Worm (Caenorhabditis elegans) whole organism, L1 larva: ENCODE measurements around the gene T09A12.8.

ENCODE experiments used
- C04F5.9 ChIP-seq: sonication (generic microtip); optimal IDR thresholded peaks from 2 replicates; lab custom pipeline; 2016; ENCODE audit warnings: missing genetic modification characterization, missing compliant biosample characterization
- C16A3.4 ChIP-seq: fragments of 150-350 bp; optimal IDR thresholded peaks from 2 replicates; lab custom pipeline; 2014; ENCODE audit warnings: missing biosample characterization, missing genetic modification characterization
- Y116A8C.19 ChIP-seq: sonication (generic microtip); optimal IDR thresholded peaks from 2 replicates; lab custom pipeline; 2016; ENCODE audit warnings: missing compliant biosample characterization, missing genetic modification characterization, borderline replicate concordance
- aha-1 ChIP-seq: fragments of 150-350 bp; optimal IDR thresholded peaks from 2 replicates; lab custom pipeline; 2014; ENCODE audit warnings: missing biosample characterization, missing genetic modification characterization
- alr-1 ChIP-seq: fragments of 200-800 bp; sonication (Bioruptor generic); optimal IDR thresholded peaks from 2 replicates; lab custom pipeline; 2018; ENCODE audit warnings: borderline replicate concordance, mild to moderate bottlenecking, missing genetic modification characterization, missing compliant biosample characterization
- aly-2 ChIP-seq: fragments of 150-350 bp; optimal IDR thresholded peaks from 2 replicates; lab custom pipeline; 2014; ENCODE audit warnings: missing biosample characterization, missing genetic modification characterization
- ceh-63 ChIP-seq: fragments of 200-800 bp; sonication (Bioruptor generic); optimal IDR thresholded peaks from 2 replicates; lab custom pipeline; 2018; ENCODE audit warnings: mild to moderate bottlenecking, missing genetic modification characterization, missing compliant biosample characterization
- ceh-8 ChIP-seq: fragments of 200-800 bp; sonication (Bioruptor generic); optimal IDR thresholded peaks from 2 replicates; lab custom pipeline; 2018; ENCODE audit warnings: mild to moderate bottlenecking, missing genetic modification characterization, moderate library complexity, missing compliant biosample characterization
- ceh-90 ChIP-seq: sonication (generic microtip); optimal IDR thresholded peaks from 2 replicates; lab custom pipeline; 2016; ENCODE audit warnings: missing genetic modification characterization, missing compliant biosample characterization
- dpl-1 ChIP-seq, 3 experiments: fragments of 150-350 bp in 2 of 3; sonication (generic microtip) in 1 of 3; optimal IDR thresholded peaks; 2 replicates each; lab custom pipeline; 2014 to 2017; ENCODE audit warnings: missing biosample characterization in 3 of 3, missing genetic modification characterization in 3 of 3, missing genetic modification reagents in 3 of 3
- dsc-1 ChIP-seq: sonication (generic microtip); optimal IDR thresholded peaks from 2 replicates; lab custom pipeline; 2016; ENCODE audit warnings: mild to moderate bottlenecking, missing genetic modification characterization, missing compliant biosample characterization
- efl-1 ChIP-seq, 4 experiments: fragments of 150-350 bp; optimal IDR thresholded peaks in 3 of 4; peaks in 1 of 4; 1 replicate in 1 of 4; 2 replicates in 3 of 4; lab custom pipeline; 2014; ENCODE audit warnings: missing biosample characterization in 2 of 4, missing genetic modification characterization in 2 of 4, missing genetic modification reagents in 2 of 4
- egl-13 ChIP-seq: sonication (generic microtip); optimal IDR thresholded peaks from 2 replicates; lab custom pipeline; 2016; ENCODE audit warnings: missing genotype, missing genetic modification reagents, missing genetic modification characterization, missing compliant biosample characterization
- egl-27 ChIP-seq, 2 experiments: fragments of 150-350 bp in 1 of 2; sonication (generic microtip); optimal IDR thresholded peaks; 3 replicates each; lab custom pipeline; 2017 to 2018; ENCODE audit warnings: missing biosample characterization in 2 of 2, missing genetic modification characterization in 2 of 2, missing genetic modification reagents in 2 of 2
- elt-2 ChIP-seq: sonication (generic microtip); optimal IDR thresholded peaks from 2 replicates; lab custom pipeline; 2016; ENCODE audit warnings: missing genetic modification characterization, mild to moderate bottlenecking, inconsistent platforms, missing compliant biosample characterization, missing genetic modification reagents
- elt-3 ChIP-seq, 6 experiments: fragments of 150-350 bp in 1 of 6; sonication (generic microtip); optimal IDR thresholded peaks; 2 replicates each; lab custom pipeline; 2017 to 2018; ENCODE audit warnings: missing biosample characterization in 6 of 6, missing genetic modification characterization in 6 of 6, inconsistent platforms in 1 of 6
- fkh-10 ChIP-seq: sonication (generic microtip); optimal IDR thresholded peaks from 2 replicates; lab custom pipeline; 2017; ENCODE audit warnings: missing biosample characterization, missing genetic modification reagents, missing genetic modification characterization
- fkh-4 ChIP-seq: sonication (generic microtip); optimal IDR thresholded peaks from 2 replicates; lab custom pipeline; 2016; ENCODE audit warnings: missing compliant biosample characterization, missing genetic modification characterization, borderline replicate concordance
- fos-1 ChIP-seq: fragments of 150-350 bp; optimal IDR thresholded peaks from 2 replicates; lab custom pipeline; 2014; ENCODE audit warnings: missing biosample characterization, missing genetic modification characterization
- hlh-17 ChIP-seq: fragments of 200-800 bp; sonication (Bioruptor generic); optimal IDR thresholded peaks from 2 replicates; lab custom pipeline; 2018; ENCODE audit warnings: missing genetic modification characterization, mild to moderate bottlenecking, missing compliant biosample characterization, moderate library complexity, borderline replicate concordance
- hpl-2 ChIP-seq: fragments of 150-350 bp; optimal IDR thresholded peaks from 2 replicates; lab custom pipeline; 2014; ENCODE audit warnings: missing biosample characterization, missing genetic modification reagents, missing genetic modification characterization
- irx-1 ChIP-seq: sonication (generic microtip); optimal IDR thresholded peaks from 2 replicates; lab custom pipeline; 2016; ENCODE audit warnings: missing genetic modification characterization, missing compliant biosample characterization
- jun-1 ChIP-seq: fragments of 150-350 bp; optimal IDR thresholded peaks from 2 replicates; lab custom pipeline; 2014; ENCODE audit warnings: missing biosample characterization, missing genetic modification reagents, missing genetic modification characterization
- lin-13 ChIP-seq: fragments of 150-350 bp; optimal IDR thresholded peaks from 2 replicates; lab custom pipeline; 2014; ENCODE audit warnings: missing biosample characterization, missing genetic modification reagents, missing genetic modification characterization
- lin-14 ChIP-seq: fragments of 200-800 bp; sonication (Bioruptor generic); optimal IDR thresholded peaks from 2 replicates; lab custom pipeline; 2018; ENCODE audit warnings: mild to moderate bottlenecking, missing genetic modification characterization, moderate library complexity, missing compliant biosample characterization
- lin-15B ChIP-seq: fragments of 150-350 bp; sonication (generic microtip); optimal IDR thresholded peaks from 3 replicates; lab custom pipeline; 2014; ENCODE audit warnings: missing biosample characterization, missing genetic modification characterization
- lin-35 ChIP-seq, 2 experiments: fragments of 150-350 bp; optimal IDR thresholded peaks; 2 replicates each; lab custom pipeline; 2014; ENCODE audit warnings: missing biosample characterization in 2 of 2, missing genetic modification characterization in 2 of 2, missing genetic modification reagents in 2 of 2
- lin-39 ChIP-seq: fragments of 150-350 bp; optimal IDR thresholded peaks from 2 replicates; lab custom pipeline; 2014; ENCODE audit warnings: missing biosample characterization, missing genetic modification reagents, missing genetic modification characterization
- lsy-2 ChIP-seq, 2 experiments: fragments of 150-350 bp; optimal IDR thresholded peaks; 2 replicates each; lab custom pipeline; 2014; ENCODE audit warnings: missing biosample characterization in 2 of 2, missing genetic modification characterization in 2 of 2
- mab-9 ChIP-seq: fragments of 200-800 bp; sonication (Bioruptor generic); IDR thresholded peaks from 2 replicates; pipeline ENCODE4 v1.3.6; 2022; ENCODE audit warnings: missing genetic modification reagents, missing genetic modification characterization, missing compliant biosample characterization
- mdl-1 ChIP-seq, 2 experiments: fragments of 150-350 bp; optimal IDR thresholded peaks; 2 replicates each; lab custom pipeline; 2014 to 2017; ENCODE audit warnings: missing biosample characterization in 2 of 2, missing genetic modification characterization in 2 of 2, inconsistent platforms in 1 of 2
- nhr-11 ChIP-seq: fragments of 150-350 bp; optimal IDR thresholded peaks from 2 replicates; lab custom pipeline; 2014; ENCODE audit warnings: missing biosample characterization, missing genetic modification characterization
- nhr-19 ChIP-seq: fragments of 200-800 bp; sonication (Bioruptor generic); conservative IDR thresholded peaks from 2 replicates; pipeline ENCODE4 v1.3.6; 2022; ENCODE audit warnings: missing genetic modification characterization, missing compliant biosample characterization
- nhr-237 ChIP-seq: fragments of 150-350 bp; optimal IDR thresholded peaks from 2 replicates; lab custom pipeline; 2014; ENCODE audit warnings: missing biosample characterization, missing genetic modification characterization
- nhr-28 ChIP-seq: fragments of 150-350 bp; optimal IDR thresholded peaks from 2 replicates; lab custom pipeline; 2014; ENCODE audit warnings: missing biosample characterization, missing genetic modification characterization
- nhr-71 ChIP-seq: sonication (generic microtip); optimal IDR thresholded peaks from 2 replicates; lab custom pipeline; 2016; ENCODE audit warnings: mild to moderate bottlenecking, missing genetic modification characterization, moderate library complexity, missing compliant biosample characterization
- nhr-76 ChIP-seq: sonication (generic microtip); optimal IDR thresholded peaks from 2 replicates; lab custom pipeline; 2017; ENCODE audit warnings: missing biosample characterization, missing genetic modification characterization
- nhr-77 ChIP-seq: fragments of 150-350 bp; optimal IDR thresholded peaks from 2 replicates; lab custom pipeline; 2014; ENCODE audit warnings: missing biosample characterization, missing genetic modification characterization
- nhr-84 ChIP-seq: sonication (generic microtip); optimal IDR thresholded peaks from 2 replicates; lab custom pipeline; 2017; ENCODE audit warnings: missing biosample characterization, missing genetic modification characterization
- pag-3 ChIP-seq: sonication (generic microtip); optimal IDR thresholded peaks from 2 replicates; lab custom pipeline; 2017; ENCODE audit warnings: missing genetic modification characterization, mild to moderate bottlenecking, missing compliant biosample characterization, antibody characterized with exemption, borderline replicate concordance; ENCODE audit not compliant: insufficient read depth
- pqm-1 ChIP-seq: sonication (generic microtip); optimal IDR thresholded peaks from 3 replicates; lab custom pipeline; 2017; ENCODE audit warnings: missing biosample characterization, missing genetic modification characterization
- skn-1 ChIP-seq: fragments of 150-350 bp; optimal IDR thresholded peaks from 2 replicates; lab custom pipeline; 2014; ENCODE audit warnings: missing biosample characterization, missing genetic modification characterization
- sox-4 ChIP-seq: sonication (generic microtip); optimal IDR thresholded peaks from 2 replicates; lab custom pipeline; 2016; ENCODE audit warnings: missing genetic modification characterization, missing compliant biosample characterization
- sptf-1 ChIP-seq: fragments of 150-350 bp; optimal IDR thresholded peaks from 2 replicates; lab custom pipeline; 2014; ENCODE audit warnings: missing biosample characterization, missing genetic modification characterization
- swsn-7 ChIP-seq: sonication (generic microtip); optimal IDR thresholded peaks from 2 replicates; lab custom pipeline; 2016; ENCODE audit warnings: missing genetic modification characterization, missing compliant biosample characterization
- tlp-1 ChIP-seq: fragments of 150-350 bp; optimal IDR thresholded peaks from 2 replicates; lab custom pipeline; 2014; ENCODE audit warnings: missing biosample characterization, missing genetic modification characterization
- unc-130 ChIP-seq: fragments of 150-350 bp; optimal IDR thresholded peaks from 2 replicates; lab custom pipeline; 2017; ENCODE audit warnings: missing biosample characterization, missing genetic modification characterization, inconsistent platforms
- unc-30 ChIP-seq: sonication (generic microtip); optimal IDR thresholded peaks from 2 replicates; lab custom pipeline; 2017; ENCODE audit warnings: missing biosample characterization, missing genetic modification characterization
- unc-86 ChIP-seq: sonication (generic microtip); optimal IDR thresholded peaks from 2 replicates; lab custom pipeline; 2016; ENCODE audit warnings: missing genetic modification characterization, missing compliant biosample characterization
- unc-98 ChIP-seq: fragments of 200-800 bp; sonication (Bioruptor generic); IDR thresholded peaks from 2 replicates; pipeline ENCODE4 v1.3.6; 2022; ENCODE audit warnings: missing genetic modification characterization, missing compliant biosample characterization
- xbp-1 ChIP-seq: sonication (generic microtip); optimal IDR thresholded peaks from 2 replicates; lab custom pipeline; 2016; ENCODE audit warnings: missing genetic modification characterization, missing compliant biosample characterization
- zag-1 ChIP-seq: fragments of 150-350 bp; optimal IDR thresholded peaks from 2 replicates; lab custom pipeline; 2014; ENCODE audit warnings: missing biosample characterization, missing genetic modification characterization
- zip-4 ChIP-seq: fragments of 200-800 bp; sonication (Bioruptor generic); optimal IDR thresholded peaks from 2 replicates; lab custom pipeline; 2018; ENCODE audit warnings: mild to moderate bottlenecking, missing genetic modification characterization, moderate library complexity, missing compliant biosample characterization

Gene T09A12.8

ce11 chrIV:8229523-8229922, 14.0 kb downstream of the T09A12.8 start:
- no peak for TF ChIP-seq sptf-1
- TF ChIP-seq nhr-11 (tag; lab: Kevin White, UChicago): no peak
- TF ChIP-seq aha-1 (tag; lab: Kevin White, UChicago): no peak
- no peak for TF ChIP-seq lin-15B (tag; lab: Kevin White, UChicago)
- no peak for TF ChIP-seq mab-9 (GFP tag; lab: Robert Waterston, UW)
- TF ChIP-seq nhr-76: no peak
- no peak for TF ChIP-seq aly-2
- TF ChIP-seq irx-1 (tag; lab: Kevin White, UChicago): no peak
- TF ChIP-seq elt-2: peak; percentile 76
- no peak for TF ChIP-seq egl-13 (tag; lab: Kevin White, UChicago)
- TF ChIP-seq lin-14: peak; percentile 82
- no peak for TF ChIP-seq unc-30 (tag; lab: Kevin White, UChicago)
- TF ChIP-seq unc-86 (tag; lab: Kevin White, UChicago): no peak
- TF ChIP-seq hlh-17 (GFP tag; lab: Kevin White, UChicago): no peak
- TF ChIP-seq Y116A8C.19 (tag; lab: Kevin White, UChicago): no peak
- TF ChIP-seq mdl-1 (tag; optimal IDR thresholded peaks at IDR 0.05; lab: Kevin White, UChicago): peak in 1 of 2 experiments; percentile 55
- peak in 1 of 2 experiments; percentile 35 for TF ChIP-seq lsy-2 (tag; optimal IDR thresholded peaks at IDR 0.05; lab: Kevin White, UChicago)
- no peak for TF ChIP-seq zag-1 (tag; lab: Kevin White, UChicago)
- TF ChIP-seq fkh-10: no peak
- no peak for TF ChIP-seq tlp-1 (tag; lab: Kevin White, UChicago)
- peak; percentile 59 for TF ChIP-seq jun-1 (tag; lab: Kevin White, UChicago)
- TF ChIP-seq ceh-90 (tag; lab: Kevin White, UChicago): no peak
- no peak for TF ChIP-seq C16A3.4 (tag; lab: Kevin White, UChicago)
- TF ChIP-seq swsn-7 (tag; lab: Kevin White, UChicago): peak; percentile 51
- TF ChIP-seq skn-1 (tag; lab: Kevin White, UChicago): no peak
- TF ChIP-seq C04F5.9 (tag; lab: Kevin White, UChicago): no peak
- no peak for TF ChIP-seq alr-1
- TF ChIP-seq unc-98: no peak
- TF ChIP-seq elt-3 (tag; optimal IDR thresholded peaks at IDR 0.05; lab: Kevin White, UChicago): peak in 2 of 6 experiments; percentile 20 to 22
- peak; percentile 24 for TF ChIP-seq nhr-19 (GFP tag; lab: Robert Waterston, UW)
- no peak for TF ChIP-seq zip-4 (GFP tag; lab: Kevin White, UChicago)
- TF ChIP-seq lin-13 (GFP tag; lab: Kevin White, UChicago): no peak
- peak; percentile 16 for TF ChIP-seq hpl-2 (GFP tag; lab: Kevin White, UChicago)
- TF ChIP-seq pag-3: no peak
- TF ChIP-seq sox-4 (tag; lab: Kevin White, UChicago): no peak
- TF ChIP-seq lin-35 (GFP tag; optimal IDR thresholded peaks at IDR 0.05; lab: Kevin White, UChicago): peak in 1 of 2 experiments; percentile 56
- no peak for TF ChIP-seq fos-1 (tag; lab: Kevin White, UChicago)
- TF ChIP-seq xbp-1 (tag; lab: Kevin White, UChicago): peak; percentile 20
- no peak for TF ChIP-seq nhr-237
- peak; percentile 58 for TF ChIP-seq nhr-77 (tag; lab: Kevin White, UChicago)
- TF ChIP-seq dpl-1 (GFP tag; optimal IDR thresholded peaks at IDR 0.05; lab: Kevin White, UChicago): no peak
- TF ChIP-seq unc-130 (tag; lab: Kevin White, UChicago): no peak
- TF ChIP-seq ceh-63 (GFP tag; lab: Kevin White, UChicago): no peak
- TF ChIP-seq efl-1 (optimal IDR thresholded peaks at IDR 0.05; lab: Kevin White, UChicago): peak; percentile 14 to 17
- TF ChIP-seq efl-1 (GFP tag; optimal IDR thresholded peaks at IDR 0.05 in 1 of 2; lab: Kevin White, UChicago): no peak
- TF ChIP-seq ceh-8 (GFP tag; lab: Kevin White, UChicago): no peak
- TF ChIP-seq pqm-1 (tag; lab: Kevin White, UChicago): no peak
- peak; percentile 68 for TF ChIP-seq nhr-71
- TF ChIP-seq nhr-84 (tag; lab: Kevin White, UChicago): no peak
- no peak for TF ChIP-seq dsc-1 (tag; lab: Kevin White, UChicago)
- TF ChIP-seq nhr-28: no peak
- TF ChIP-seq lin-39: no peak
- TF ChIP-seq fkh-4: no peak
- TF ChIP-seq egl-27 (tag; optimal IDR thresholded peaks at IDR 0.05; lab: Kevin White, UChicago): peak in 1 of 2 experiments; percentile 15
